Fruit fly (Drosophila melanogaster): ENCODE data around the gene I-2.

DNA sequence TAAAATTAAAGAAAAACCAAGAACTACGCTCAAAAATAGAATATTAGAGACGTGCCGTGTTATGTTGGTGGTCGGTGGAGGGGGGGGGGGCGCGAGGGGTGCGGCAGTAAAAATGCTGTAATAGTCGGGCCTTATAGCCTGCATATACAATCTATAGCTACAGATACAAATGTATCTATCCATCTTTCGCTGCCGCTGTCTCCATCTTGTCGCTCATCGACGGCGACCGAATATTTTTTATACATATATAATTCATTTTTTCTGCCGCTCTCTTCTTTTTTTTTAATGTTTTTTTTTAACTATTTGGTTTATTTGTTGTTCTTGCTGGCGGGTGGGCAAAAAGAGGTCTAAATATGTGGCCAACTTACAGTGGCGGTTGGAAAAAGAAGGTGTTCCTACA lies 22.0 kb downstream of the I-2 start:
- no peak for TF ChIP-seq pdm3 (GFP tag; optimal IDR thresholded peaks at IDR 0.05)
- TF ChIP-seq dsx (GFP tag; optimal IDR thresholded peaks at IDR 0.05; ENCODE audit: poor library complexity, severe bottlenecking), result no peak
- no peak for TF ChIP-seq CG7368 (GFP tag; optimal IDR thresholded peaks at IDR 0.05)
- TF ChIP-seq Eip75B (GFP tag; optimal IDR thresholded peaks at IDR 0.05), result no peak
- no peak for TF ChIP-seq esn (GFP tag; optimal IDR thresholded peaks at IDR 0.05)
- no peak for TF ChIP-seq CG16779 (tag; optimal IDR thresholded peaks at IDR 0.05)
- no peak for TF ChIP-seq CG11902 (GFP tag; optimal IDR thresholded peaks at IDR 0.05)
